Fruit fly (Drosophila melanogaster): ENCODE results near the gene gzl.

Gene gzl

dm6 chr3R:6416242-6416641, 33.5 kb downstream of the gzl start (continued):
- peak; percentile 88 for TF ChIP-seq Mrtf (GFP tag; IDR thresholded peaks at IDR 0.05)
- TF ChIP-seq stwl (tag; optimal IDR thresholded peaks at IDR 0.05): no peak
- TF ChIP-seq Lhr (GFP tag; optimal IDR thresholded peaks at IDR 0.05): no peak
- TF ChIP-seq chm (GFP tag; IDR thresholded peaks at IDR 0.05): peak; percentile 86
- TF ChIP-seq aop (GFP tag; IDR thresholded peaks at IDR 0.05): no peak
- peak; percentile 73 for TF ChIP-seq Xrp1 (GFP tag; IDR thresholded peaks at IDR 0.05)
- TF ChIP-seq ase (GFP tag; IDR thresholded peaks at IDR 0.05): peak; percentile 79; the same call in 2 of the 3 replicates
- TF ChIP-seq CG4617 (GFP tag; optimal IDR thresholded peaks at IDR 0.05; ENCODE audit: borderline replicate concordance): no peak
- peak; percentile 52 for TF ChIP-seq CG4820 (GFP tag; optimal IDR thresholded peaks at IDR 0.05)
- peak; percentile 77 to 78 for TF ChIP-seq dpn (GFP tag; optimal IDR thresholded peaks at IDR 0.05)
- peak; percentile 52 for TF ChIP-seq Max (GFP tag; optimal IDR thresholded peaks at IDR 0.05)
- TF ChIP-seq CG7987 (GFP tag; optimal IDR thresholded peaks at IDR 0.05): peak; percentile 42
- TF ChIP-seq Doc3 (GFP tag; IDR thresholded peaks at IDR 0.05; ENCODE audit: partially characterized antibody): no peak
- peak; percentile 82 for TF ChIP-seq gro (GFP tag; optimal IDR thresholded peaks at IDR 0.05)
- TF ChIP-seq CG9932 (GFP tag; IDR thresholded peaks at IDR 0.05): peak; percentile 73
- peak; percentile 34 for TF ChIP-seq odd (GFP tag; optimal IDR thresholded peaks at IDR 0.05)
- peak; percentile 33 for TF ChIP-seq repo (GFP tag; optimal IDR thresholded peaks at IDR 0.05)
- TF ChIP-seq oc (tag; optimal IDR thresholded peaks at IDR 0.05): peak; percentile 3
- TF ChIP-seq CG32532 (GFP tag; IDR thresholded peaks at IDR 0.05): peak; percentile 88
- TF ChIP-seq CG5245 (GFP tag; optimal IDR thresholded peaks at IDR 0.05): peak; percentile 25
- TF ChIP-seq Blimp-1 (GFP tag; optimal IDR thresholded peaks at IDR 0.05): peak; percentile 49
- TF ChIP-seq her (GFP tag; optimal IDR thresholded peaks at IDR 0.05): peak; percentile 76
- TF ChIP-seq chinmo (GFP tag; IDR thresholded peaks at IDR 0.05; ENCODE audit: partially characterized antibody): no peak
- peak; percentile 60 for TF ChIP-seq fd3F (GFP tag; optimal IDR thresholded peaks at IDR 0.05)
- TF ChIP-seq CG6175 (GFP tag; IDR thresholded peaks at IDR 0.05): peak; percentile 59; the same call in 2 of the 3 replicates
- peak; percentile 66 for TF ChIP-seq CG12155 (GFP tag; optimal IDR thresholded peaks at IDR 0.05)
- TF ChIP-seq maf-S (GFP tag; optimal IDR thresholded peaks at IDR 0.05): peak; percentile 50
- TF ChIP-seq sob (GFP tag; IDR thresholded peaks at IDR 0.05): peak; percentile 88
- TF ChIP-seq CG15479 (GFP tag; optimal IDR thresholded peaks at IDR 0.05): no peak
- TF ChIP-seq CG10209 (GFP tag; optimal IDR thresholded peaks at IDR 0.05): peak; percentile 66
- peak; percentile 76 for TF ChIP-seq esg (GFP tag; conservative IDR thresholded peaks at IDR 0.05)
- peak; percentile 56 for TF ChIP-seq CG4424 (GFP tag; optimal IDR thresholded peaks at IDR 0.05)
- TF ChIP-seq CG14860 (GFP tag; IDR thresholded peaks at IDR 0.05; ENCODE audit: partially characterized antibody): no peak
- TF ChIP-seq pum (GFP tag; optimal IDR thresholded peaks at IDR 0.05): peak; percentile 51
- TF ChIP-seq CG30403 (GFP tag; optimal IDR thresholded peaks at IDR 0.05): peak; percentile 55
- peak; percentile 65 for TF ChIP-seq klu (GFP tag; IDR thresholded peaks at IDR 0.05)
- peak; percentile 59 for TF ChIP-seq CG17829 (tag; optimal IDR thresholded peaks at IDR 0.05)
- peak; percentile 81 for TF ChIP-seq HLH54F (GFP tag; optimal IDR thresholded peaks at IDR 0.05)
- TF ChIP-seq CG8359 (GFP tag; optimal IDR thresholded peaks at IDR 0.05; ENCODE audit: borderline replicate concordance): peak; percentile 10
- TF ChIP-seq CG1602 (GFP tag; optimal IDR thresholded peaks at IDR 0.05): peak; percentile 54
- peak; percentile 77 for TF ChIP-seq HmgZ (tag; optimal IDR thresholded peaks at IDR 0.05)
- TF ChIP-seq D19B (GFP tag; optimal IDR thresholded peaks at IDR 0.05): peak; percentile 65
- 0 out of 2 replicates have a peak, but pooled peaks have one; percentile 28 for TF ChIP-seq danr (GFP tag; IDR thresholded peaks at IDR 0.05)
- peak; percentile 83 for TF ChIP-seq tgo (GFP tag; IDR thresholded peaks at IDR 0.05)
- peak; percentile 76 for TF ChIP-seq CG14667 (GFP tag; IDR thresholded peaks at IDR 0.05)
- TF ChIP-seq CG11504 (tag; optimal IDR thresholded peaks at IDR 0.05): peak; percentile 78
- TF ChIP-seq E2f2 (GFP tag; IDR thresholded peaks at IDR 0.05): peak; percentile 48; the same call in 1 of the 2 replicates
- TF ChIP-seq Spps (tag; optimal IDR thresholded peaks at IDR 0.05): peak; percentile 3
- peak; percentile 61 for TF ChIP-seq CG2712 (tag; optimal IDR thresholded peaks at IDR 0.05)
- TF ChIP-seq Antp (GFP tag; optimal IDR thresholded peaks at IDR 0.05): peak; percentile 83
- no peak for TF ChIP-seq CG42726 (GFP tag; IDR thresholded peaks at IDR 0.05; ENCODE audit: partially characterized antibody)
